Worm (Caenorhabditis elegans): ENCODE results near the gene sre-30.

Gene sre-30

ce11 chrII:12417996-12418395 is 11.7 kb upstream of the sre-30 start:
- TF ChIP-seq him-1 (tag; optimal IDR thresholded peaks at IDR 0.05) = no peak

- no peak for TF ChIP-seq dao-5 (tag; optimal IDR thresholded peaks at IDR 0.05)
- no peak for TF ChIP-seq W03F9.2 (tag; optimal IDR thresholded peaks at IDR 0.05)
- no peak for TF ChIP-seq him-1 (tag; optimal IDR thresholded peaks at IDR 0.05)
Measured at ce11 chrII:12417514-12417913, 11.2 kb upstream of the sre-30 start, which contains the start of gene sre-27. Gene sre-27, minus strand, starts transcription at chrII:12417614.

- TF ChIP-seq him-1 (tag; optimal IDR thresholded peaks at IDR 0.05) (no peak), dao-5 (tag; optimal IDR thresholded peaks at IDR 0.05) (no peak), W03F9.2 (tag; optimal IDR thresholded peaks at IDR 0.05) (no peak)
Measured at ce11 chrII:12414805-12415204, 8.5 kb upstream of the sre-30 start, which contains the start of gene Y57A10C.11. Gene Y57A10C.11, minus strand, starts transcription at chrII:12414905.

- TF ChIP-seq him-1 (tag; optimal IDR thresholded peaks at IDR 0.05) (no peak), dao-5 (tag; optimal IDR thresholded peaks at IDR 0.05) (no peak), W03F9.2 (tag; optimal IDR thresholded peaks at IDR 0.05) (no peak)
Measured at ce11 chrII:12412417-12412816, 6.1 kb upstream of the sre-30 start, which contains the start of gene Y57A10C.1. Gene Y57A10C.1, minus strand, starts transcription at chrII:12412517.

- TF ChIP-seq W03F9.2 (tag; optimal IDR thresholded peaks at IDR 0.05) (no peak), dao-5 (tag; optimal IDR thresholded peaks at IDR 0.05) (no peak), him-1 (tag; optimal IDR thresholded peaks at IDR 0.05) (no peak)
Measured at ce11 chrII:12410107-12410506, 3.8 kb upstream of the sre-30 start, which contains the start of gene F57G9.3. Gene F57G9.3, minus strand, starts transcription at chrII:12410207.

ce11 chrII:12408717-12409116 is 2.4 kb upstream of the sre-30 start, which contains the start of gene sre-31:
Gene sre-31, minus strand, starts transcription at chrII:12408817.
- TF ChIP-seq W03F9.2 (tag; optimal IDR thresholded peaks at IDR 0.05) = no peak
- no peak for TF ChIP-seq him-1 (tag; optimal IDR thresholded peaks at IDR 0.05)
- TF ChIP-seq dao-5 (tag; optimal IDR thresholded peaks at IDR 0.05) = no peak

ce11 chrII:12401791-12402190 is 4.5 kb downstream of the sre-30 start, which contains the start of gene sre-29:
Gene sre-29, minus strand, starts transcription at chrII:12401891.
- no peak for TF ChIP-seq W03F9.2 (tag; optimal IDR thresholded peaks at IDR 0.05)
- no peak for TF ChIP-seq him-1 (tag; optimal IDR thresholded peaks at IDR 0.05)
- TF ChIP-seq dao-5 (tag; optimal IDR thresholded peaks at IDR 0.05) = no peak

- TF ChIP-seq him-1 (tag; optimal IDR thresholded peaks at IDR 0.05) = no peak
- no peak for TF ChIP-seq W03F9.2 (tag; optimal IDR thresholded peaks at IDR 0.05)
- no peak for TF ChIP-seq dao-5 (tag; optimal IDR thresholded peaks at IDR 0.05)
Measured at ce11 chrII:12397656-12398055, 8.6 kb downstream of the sre-30 start, which contains the start of gene F57G9.7. Gene F57G9.7, minus strand, starts transcription at chrII:12397756.

ce11 chrII:12394138-12394537 is 12.2 kb downstream of the sre-30 start:
- TF ChIP-seq dao-5 (tag; optimal IDR thresholded peaks at IDR 0.05) (no peak), W03F9.2 (tag; optimal IDR thresholded peaks at IDR 0.05) (no peak), him-1 (tag; optimal IDR thresholded peaks at IDR 0.05) (no peak)

ce11 chrII:12393690-12394089 is 12.6 kb downstream of the sre-30 start, which contains the start of gene Y57A10B.7:
Gene Y57A10B.7, minus strand, starts transcription at chrII:12393790.
- no peak for TF ChIP-seq him-1 (tag; optimal IDR thresholded peaks at IDR 0.05)
- TF ChIP-seq dao-5 (tag; optimal IDR thresholded peaks at IDR 0.05) = no peak
- no peak for TF ChIP-seq W03F9.2 (tag; optimal IDR thresholded peaks at IDR 0.05)

- no peak for TF ChIP-seq W03F9.2 (tag; optimal IDR thresholded peaks at IDR 0.05)
- TF ChIP-seq dao-5 (tag; optimal IDR thresholded peaks at IDR 0.05) = no peak
- TF ChIP-seq him-1 (tag; optimal IDR thresholded peaks at IDR 0.05) = no peak
Measured at ce11 chrII:12389783-12390182, 16.5 kb downstream of the sre-30 start, which contains the start of gene Y57A10B.6. Gene Y57A10B.6, plus strand, starts transcription at chrII:12390083.

- TF ChIP-seq him-1 (tag; optimal IDR thresholded peaks at IDR 0.05) (no peak), W03F9.2 (tag; optimal IDR thresholded peaks at IDR 0.05) (no peak), dao-5 (tag; optimal IDR thresholded peaks at IDR 0.05) (no peak)
Measured at ce11 chrII:12387980-12388379, 18.3 kb downstream of the sre-30 start, which contains the start of gene sre-41. Gene sre-41, plus strand, starts transcription at chrII:12388280.

ce11 chrII:12387487-12387886 is 18.8 kb downstream of the sre-30 start:
- TF ChIP-seq him-1 (tag; optimal IDR thresholded peaks at IDR 0.05) (no peak), W03F9.2 (tag; optimal IDR thresholded peaks at IDR 0.05) (no peak), dao-5 (tag; optimal IDR thresholded peaks at IDR 0.05) (no peak)

- TF ChIP-seq dao-5 (tag; optimal IDR thresholded peaks at IDR 0.05) (no peak), W03F9.2 (tag; optimal IDR thresholded peaks at IDR 0.05) (no peak), him-1 (tag; optimal IDR thresholded peaks at IDR 0.05) (no peak)
Measured at ce11 chrII:12386781-12387180, 19.5 kb downstream of the sre-30 start, which contains the start of gene sre-42. Gene sre-42, minus strand, starts transcription at chrII:12386881.

ce11 chrII:12385815-12386214 is 20.5 kb downstream of the sre-30 start:
- TF ChIP-seq dao-5 (tag; optimal IDR thresholded peaks at IDR 0.05) = no peak
- no peak for TF ChIP-seq W03F9.2 (tag; optimal IDR thresholded peaks at IDR 0.05)
- no peak for TF ChIP-seq him-1 (tag; optimal IDR thresholded peaks at IDR 0.05)

Data from whole organism, L4/young adult.